Fruit fly (Drosophila melanogaster) whole organism: ENCODE measurements around the gene snky.

Experiments used
- pan ChIP-seq: fragments of >200 bp; optimal IDR thresholded peaks from 2 replicates; lab custom pipeline; 2017
- psq ChIP-seq: fragments of >200 bp; optimal IDR thresholded peaks from 2 replicates; lab custom pipeline; 2017

- TF ChIP-seq pan (lab: Kevin White, UChicago) (peak; percentile 81), psq (lab: Kevin White, UChicago) (no peak)
Observed at dm6 chr3L:13212656-13213350, 38.5 kb downstream of the snky start.
